Worm (Caenorhabditis elegans): ENCODE measurements around the gene F08D12.3.

F08D12.3 gene

ce11 chrII:2816676-2817075 is 37.3 kb downstream of the F08D12.3 start, which contains the start of gene set-13:
Gene set-13 (plus strand): TSS chrII:2816976.
- TF ChIP-seq ets-7 (tag; optimal IDR thresholded peaks at IDR 0.05) (no peak), hnd-1 (tag; optimal IDR thresholded peaks at IDR 0.05) (no peak), ama-1 (optimal IDR thresholded peaks at IDR 0.05) (no peak), scrt-1 (GFP tag; IDR thresholded peaks at IDR 0.05) (no peak), tbx-11 (GFP tag; IDR thresholded peaks at IDR 0.05) (no peak), hmg-4 (GFP tag; optimal IDR thresholded peaks at IDR 0.05) (no peak), hmbx-1 (tag; optimal IDR thresholded peaks at IDR 0.05) (no peak), B0310.2 (tag; optimal IDR thresholded peaks at IDR 0.05) (no peak), tbx-37 (GFP tag; conservative IDR thresholded peaks at IDR 0.05) (no peak), tra-4 (tag; optimal IDR thresholded peaks at IDR 0.05) (no peak), F13C5.2 (tag; optimal IDR thresholded peaks at IDR 0.05) (no peak), aly-1 (tag; optimal IDR thresholded peaks at IDR 0.05) (no peak)

ce11 chrII:2822435-2822920 is 43.1 kb downstream of the F08D12.3 start, which contains the start of the genes fut-4 and K12H6.10:
Gene fut-4 (minus strand): TSS chrII:2822535.
Gene K12H6.10 (plus strand): TSS chrII:2822870.
- no peak for TF ChIP-seq scrt-1 (GFP tag; IDR thresholded peaks at IDR 0.05)
- no peak for TF ChIP-seq ama-1 (optimal IDR thresholded peaks at IDR 0.05)
- TF ChIP-seq sea-1 (GFP tag; conservative IDR thresholded peaks at IDR 0.05) = no peak
- TF ChIP-seq flt-1 (GFP tag; IDR thresholded peaks at IDR 0.05) = no peak
- TF ChIP-seq tbx-37 (GFP tag; conservative IDR thresholded peaks at IDR 0.05) = no peak
- TF ChIP-seq ceh-36 (tag; optimal IDR thresholded peaks at IDR 0.05) = no peak
- no peak for TF ChIP-seq aly-1 (tag; optimal IDR thresholded peaks at IDR 0.05)
- no peak for TF ChIP-seq hmg-4 (GFP tag; optimal IDR thresholded peaks at IDR 0.05)
- no peak for TF ChIP-seq B0310.2 (tag; optimal IDR thresholded peaks at IDR 0.05)
- no peak for TF ChIP-seq hmbx-1 (tag; optimal IDR thresholded peaks at IDR 0.05)
- no peak for TF ChIP-seq tbx-11 (GFP tag; IDR thresholded peaks at IDR 0.05)

- TF ChIP-seq tbx-11 (GFP tag; IDR thresholded peaks at IDR 0.05) (no peak), ama-1 (optimal IDR thresholded peaks at IDR 0.05) (no peak), flt-1 (GFP tag; IDR thresholded peaks at IDR 0.05) (no peak), tra-4 (tag; optimal IDR thresholded peaks at IDR 0.05) (no peak), F13C5.2 (tag; optimal IDR thresholded peaks at IDR 0.05) (no peak), tbx-37 (GFP tag; conservative IDR thresholded peaks at IDR 0.05) (no peak), hmg-4 (GFP tag; optimal IDR thresholded peaks at IDR 0.05) (no peak), ceh-36 (tag; optimal IDR thresholded peaks at IDR 0.05) (no peak), scrt-1 (GFP tag; IDR thresholded peaks at IDR 0.05) (no peak), hmbx-1 (tag; optimal IDR thresholded peaks at IDR 0.05) (no peak)
Observed at ce11 chrII:2824169-2824568, 44.8 kb downstream of the F08D12.3 start, which contains the start of the genes K12H6.4 and K12H6.9. Gene K12H6.4 (minus strand): TSS chrII:2824269. Gene K12H6.9 (plus strand): TSS chrII:2824404.

ce11 chrII:2826073-2826472 is 46.7 kb downstream of the F08D12.3 start, which contains the start of gene K12H6.5:
Gene K12H6.5 (minus strand): TSS chrII:2826173.
- TF ChIP-seq F13C5.2 (tag; optimal IDR thresholded peaks at IDR 0.05) (no peak), sea-1 (GFP tag; conservative IDR thresholded peaks at IDR 0.05) (no peak), tbx-11 (GFP tag; IDR thresholded peaks at IDR 0.05) (no peak), ceh-13 (GFP tag; optimal IDR thresholded peaks at IDR 0.05) (no peak), hmbx-1 (tag; optimal IDR thresholded peaks at IDR 0.05) (no peak), B0310.2 (tag; optimal IDR thresholded peaks at IDR 0.05) (no peak), scrt-1 (GFP tag; IDR thresholded peaks at IDR 0.05) (no peak), tbx-37 (GFP tag; conservative IDR thresholded peaks at IDR 0.05) (no peak), ceh-36 (tag; optimal IDR thresholded peaks at IDR 0.05) (no peak), hnd-1 (tag; optimal IDR thresholded peaks at IDR 0.05) (no peak), ets-7 (tag; optimal IDR thresholded peaks at IDR 0.05) (no peak), aly-1 (tag; optimal IDR thresholded peaks at IDR 0.05) (no peak), tra-4 (tag; optimal IDR thresholded peaks at IDR 0.05) (no peak), pes-1 (GFP tag; IDR thresholded peaks at IDR 0.05) (no peak), ama-1 (optimal IDR thresholded peaks at IDR 0.05) (no peak), flt-1 (GFP tag; IDR thresholded peaks at IDR 0.05) (no peak), hmg-4 (GFP tag; optimal IDR thresholded peaks at IDR 0.05) (no peak)

ce11 chrII:2827859-2828403 is 48.6 kb downstream of the F08D12.3 start, which contains the start of gene K12H6.8:
Gene K12H6.8 (plus strand): TSS chrII:2827896.
- no peak for TF ChIP-seq pes-1 (GFP tag; IDR thresholded peaks at IDR 0.05)
- peak; percentile 73 for TF ChIP-seq ama-1 (optimal IDR thresholded peaks at IDR 0.05)
- TF ChIP-seq B0310.2 (tag; optimal IDR thresholded peaks at IDR 0.05) = no peak
- no peak for TF ChIP-seq aly-1 (tag; optimal IDR thresholded peaks at IDR 0.05)

- TF ChIP-seq aly-1 (tag; optimal IDR thresholded peaks at IDR 0.05) = no peak
- TF ChIP-seq sea-1 (GFP tag; conservative IDR thresholded peaks at IDR 0.05) = no peak
- TF ChIP-seq flt-1 (GFP tag; IDR thresholded peaks at IDR 0.05) = no peak
- no peak for TF ChIP-seq scrt-1 (GFP tag; IDR thresholded peaks at IDR 0.05)
- TF ChIP-seq tra-4 (tag; optimal IDR thresholded peaks at IDR 0.05) = no peak
- TF ChIP-seq ets-7 (tag; optimal IDR thresholded peaks at IDR 0.05) = no peak
- no peak for TF ChIP-seq F13C5.2 (tag; optimal IDR thresholded peaks at IDR 0.05)
- no peak for TF ChIP-seq ceh-13 (GFP tag; optimal IDR thresholded peaks at IDR 0.05)
- no peak for TF ChIP-seq tbx-11 (GFP tag; IDR thresholded peaks at IDR 0.05)
- no peak for TF ChIP-seq B0310.2 (tag; optimal IDR thresholded peaks at IDR 0.05)
- TF ChIP-seq pes-1 (GFP tag; IDR thresholded peaks at IDR 0.05) = no peak
- TF ChIP-seq tbx-37 (GFP tag; conservative IDR thresholded peaks at IDR 0.05) = no peak
Observed at ce11 chrII:2829482-2829881, 50.1 kb downstream of the F08D12.3 start.

ce11 chrII:2830144-2830543 is 50.8 kb downstream of the F08D12.3 start:
- TF ChIP-seq F13C5.2 (tag; optimal IDR thresholded peaks at IDR 0.05) (no peak), pes-1 (GFP tag; IDR thresholded peaks at IDR 0.05) (no peak), hmbx-1 (tag; optimal IDR thresholded peaks at IDR 0.05) (no peak), ceh-13 (GFP tag; optimal IDR thresholded peaks at IDR 0.05) (no peak), tbx-11 (GFP tag; IDR thresholded peaks at IDR 0.05) (no peak), hnd-1 (tag; optimal IDR thresholded peaks at IDR 0.05) (no peak), ceh-36 (tag; optimal IDR thresholded peaks at IDR 0.05) (no peak), ama-1 (optimal IDR thresholded peaks at IDR 0.05) (no peak), B0310.2 (tag; optimal IDR thresholded peaks at IDR 0.05) (no peak), aly-1 (tag; optimal IDR thresholded peaks at IDR 0.05) (no peak), tbx-37 (GFP tag; conservative IDR thresholded peaks at IDR 0.05) (no peak), flt-1 (GFP tag; IDR thresholded peaks at IDR 0.05) (no peak), hmg-4 (GFP tag; optimal IDR thresholded peaks at IDR 0.05) (no peak)
